Worm (Caenorhabditis elegans) whole organism, mixed stage, embryonic: ENCODE data around the gene men-1.

Source experiments
- M03D4.4 ChIP-seq: sonication (generic microtip); optimal IDR thresholded peaks from 2 replicates; lab custom pipeline; 2017; ENCODE audit warnings: mild to moderate bottlenecking, missing genetic modification characterization, missing compliant biosample characterization
- blmp-1 ChIP-seq: fragments of 150-350 bp; optimal IDR thresholded peaks from 2 replicates; lab custom pipeline; 2014; ENCODE audit warnings: missing biosample characterization, missing genetic modification characterization
- ceh-43 ChIP-seq: fragments of 200-800 bp; sonication (Bioruptor generic); optimal IDR thresholded peaks from 2 replicates; lab custom pipeline; 2018; ENCODE audit warnings: mild to moderate bottlenecking, missing genetic modification characterization, moderate library complexity, missing compliant biosample characterization
- ces-1 ChIP-seq: fragments of 150-350 bp; optimal IDR thresholded peaks from 2 replicates; lab custom pipeline; 2014; ENCODE audit warnings: missing biosample characterization, missing genetic modification reagents, missing genetic modification characterization
- drap-1 ChIP-seq: fragments of 200-800 bp; sonication (Bioruptor generic); optimal IDR thresholded peaks from 3 replicates; lab custom pipeline; 2018; ENCODE audit warnings: mild to moderate bottlenecking, missing genetic modification characterization, missing compliant biosample characterization
- elt-1 ChIP-seq: sonication (generic microtip); optimal IDR thresholded peaks from 2 replicates; lab custom pipeline; 2017; ENCODE audit warnings: missing genetic modification characterization, mild to moderate bottlenecking, missing compliant biosample characterization, antibody characterized with exemption, moderate library complexity, borderline replicate concordance; ENCODE audit not compliant: insufficient read depth
- flh-1 ChIP-seq: fragments of 200-800 bp; sonication (Bioruptor generic); optimal IDR thresholded peaks from 2 replicates; lab custom pipeline; 2018; ENCODE audit warnings: mild to moderate bottlenecking, missing genetic modification characterization, moderate library complexity, missing compliant biosample characterization
- ham-2 ChIP-seq: fragments of 200-800 bp; sonication (Bioruptor generic); optimal IDR thresholded peaks from 2 replicates; lab custom pipeline; 2018; ENCODE audit warnings: mild to moderate bottlenecking, missing genetic modification characterization, missing compliant biosample characterization
- hlh-1 ChIP-seq: fragments of 150-350 bp; optimal IDR thresholded peaks from 2 replicates; lab custom pipeline; 2014; ENCODE audit warnings: missing biosample characterization, missing genetic modification reagents, missing genetic modification characterization
- lin-13 ChIP-seq: fragments of 150-350 bp; optimal IDR thresholded peaks from 2 replicates; lab custom pipeline; 2014; ENCODE audit warnings: missing biosample characterization, missing genetic modification characterization
- lin-32 ChIP-seq: fragments of 200-800 bp; sonication (Bioruptor generic); optimal IDR thresholded peaks from 2 replicates; lab custom pipeline; 2018; ENCODE audit warnings: mild to moderate bottlenecking, missing genetic modification characterization, missing compliant biosample characterization
- lsy-2 ChIP-seq: fragments of 150-350 bp; optimal IDR thresholded peaks from 2 replicates; lab custom pipeline; 2014; ENCODE audit warnings: missing biosample characterization, missing genetic modification characterization
- mab-5 ChIP-seq: fragments of 150-350 bp; optimal IDR thresholded peaks from 2 replicates; lab custom pipeline; 2014; ENCODE audit warnings: missing biosample characterization, missing genetic modification characterization
- mep-1 ChIP-seq: fragments of 150-350 bp; optimal IDR thresholded peaks from 2 replicates; lab custom pipeline; 2017; ENCODE audit warnings: missing biosample characterization, missing genetic modification reagents, missing genetic modification characterization, inconsistent platforms
- mls-2 ChIP-seq: sonication (generic microtip); optimal IDR thresholded peaks from 2 replicates; lab custom pipeline; 2016; ENCODE audit warnings: mild to moderate bottlenecking, missing genetic modification characterization, moderate library complexity, missing compliant biosample characterization
- nhr-12 ChIP-seq: fragments of 150-350 bp; optimal IDR thresholded peaks from 2 replicates; lab custom pipeline; 2014; ENCODE audit warnings: missing biosample characterization, missing genetic modification characterization
- nhr-2 ChIP-seq: fragments of 150-350 bp; optimal IDR thresholded peaks from 2 replicates; lab custom pipeline; 2014; ENCODE audit warnings: missing biosample characterization, missing genetic modification characterization
- nhr-237 ChIP-seq: fragments of 150-350 bp; optimal IDR thresholded peaks from 2 replicates; lab custom pipeline; 2014; ENCODE audit warnings: missing biosample characterization, missing genetic modification characterization
- nhr-28 ChIP-seq: fragments of 150-350 bp; optimal IDR thresholded peaks from 2 replicates; lab custom pipeline; 2014; ENCODE audit warnings: missing biosample characterization, missing genetic modification characterization
- nhr-76 ChIP-seq: sonication (generic microtip); optimal IDR thresholded peaks from 2 replicates; lab custom pipeline; 2017; ENCODE audit warnings: missing biosample characterization, missing genetic modification characterization
- pha-4 ChIP-seq: fragments of 150-350 bp; optimal IDR thresholded peaks from 2 replicates; lab custom pipeline; 2018; ENCODE audit warnings: missing biosample characterization, missing genetic modification reagents, missing genetic modification characterization
- sem-2 ChIP-seq: fragments of 200-800 bp; sonication (Bioruptor generic); optimal IDR thresholded peaks from 2 replicates; lab custom pipeline; 2018; ENCODE audit warnings: mild to moderate bottlenecking, missing genetic modification characterization, missing compliant biosample characterization
- snpc-4 ChIP-seq: fragments of 150-350 bp; optimal IDR thresholded peaks from 2 replicates; lab custom pipeline; 2014; ENCODE audit warnings: missing biosample characterization, missing genetic modification characterization
- sptf-1 ChIP-seq: sonication (generic microtip); optimal IDR thresholded peaks from 2 replicates; lab custom pipeline; 2017; ENCODE audit warnings: mild to moderate bottlenecking, missing genetic modification characterization, moderate library complexity, missing compliant biosample characterization
- tbx-8 ChIP-seq: fragments of 200-800 bp; sonication (Bioruptor generic); optimal IDR thresholded peaks from 2 replicates; lab custom pipeline; 2018; ENCODE audit warnings: mild to moderate bottlenecking, missing genetic modification characterization, moderate library complexity, missing compliant biosample characterization
- unc-120 ChIP-seq: sonication (generic microtip); optimal IDR thresholded peaks from 2 replicates; lab custom pipeline; 2017; ENCODE audit warnings: missing genetic modification characterization, missing compliant biosample characterization; ENCODE audit not compliant: poor library complexity, severe bottlenecking
- unc-39 ChIP-seq: fragments of 150-350 bp; optimal IDR thresholded peaks from 2 replicates; lab custom pipeline; 2014; ENCODE audit warnings: missing biosample characterization, missing genetic modification characterization
- unc-62 ChIP-seq: fragments of 150-350 bp; optimal IDR thresholded peaks from 2 replicates; lab custom pipeline; 2014; ENCODE audit warnings: missing biosample characterization, missing genetic modification reagents, missing genetic modification characterization

The men-1 gene

ce11 chrII:14234375-14235102, 619 bp upstream of the men-1 start:
- TF ChIP-seq mep-1, result peak; percentile 17
- no peak for TF ChIP-seq unc-62 (GFP tag; lab: Kevin White, UChicago)

ce11 chrII:14230938-14231337, 3.0 kb downstream of the men-1 start:
- no peak for TF ChIP-seq mls-2 (tag; lab: Kevin White, UChicago)
- no peak for TF ChIP-seq mab-5 (tag; lab: Kevin White, UChicago)
- no peak for TF ChIP-seq tbx-8 (GFP tag; lab: Kevin White, UChicago)
- TF ChIP-seq ham-2 (GFP tag; lab: Kevin White, UChicago), result no peak
- no peak for TF ChIP-seq pha-4 (tag; lab: Kevin White, UChicago)
- no peak for TF ChIP-seq nhr-12 (tag; lab: Kevin White, UChicago)
- TF ChIP-seq, all 35 proteins: peak for 0

ce11 chrII:14230075-14230474, 3.8 kb downstream of the men-1 start:
- no peak for TF ChIP-seq blmp-1
- TF ChIP-seq ceh-43 (GFP tag; lab: Kevin White, UChicago), result no peak
- no peak for TF ChIP-seq tbx-8 (GFP tag; lab: Kevin White, UChicago)
- no peak for TF ChIP-seq elt-1 (tag; lab: Kevin White, UChicago)
- TF ChIP-seq mls-2 (tag; lab: Kevin White, UChicago), result no peak
- no peak for TF ChIP-seq sptf-1 (tag; lab: Kevin White, UChicago)
- no peak for TF ChIP-seq lin-32 (GFP tag; lab: Kevin White, UChicago)
- no peak for TF ChIP-seq nhr-237 (tag; lab: Kevin White, UChicago)
- TF ChIP-seq nhr-2 (tag; lab: Kevin White, UChicago), result no peak
- TF ChIP-seq nhr-76 (tag; lab: Kevin White, UChicago), result no peak
- TF ChIP-seq nhr-12 (tag; lab: Kevin White, UChicago), result no peak
- no peak for TF ChIP-seq hlh-1
- TF ChIP-seq drap-1 (GFP tag; lab: Kevin White, UChicago), result no peak
- no peak for TF ChIP-seq flh-1 (GFP tag; lab: Kevin White, UChicago)
- no peak for TF ChIP-seq lsy-2 (tag; lab: Kevin White, UChicago)
- no peak for TF ChIP-seq unc-120 (tag; lab: Kevin White, UChicago)
- no peak for TF ChIP-seq nhr-28 (tag; lab: Kevin White, UChicago)
- TF ChIP-seq, all 35 proteins: peak for 0

- no peak for TF ChIP-seq M03D4.4 (tag; lab: Kevin White, UChicago)
- no peak for TF ChIP-seq mls-2 (tag; lab: Kevin White, UChicago)
- TF ChIP-seq pha-4 (tag; lab: Kevin White, UChicago), result no peak
- no peak for TF ChIP-seq blmp-1
- TF ChIP-seq ceh-43 (GFP tag; lab: Kevin White, UChicago), result no peak
- no peak for TF ChIP-seq unc-39
- TF ChIP-seq unc-120 (tag; lab: Kevin White, UChicago), result no peak
- TF ChIP-seq elt-1 (tag; lab: Kevin White, UChicago), result no peak
- TF ChIP-seq lsy-2 (tag; lab: Kevin White, UChicago), result no peak
- no peak for TF ChIP-seq snpc-4 (tag; lab: Kevin White, UChicago)
- no peak for TF ChIP-seq hlh-1
- TF ChIP-seq sem-2 (GFP tag; lab: Kevin White, UChicago), result no peak
- no peak for TF ChIP-seq lin-13 (tag; lab: Kevin White, UChicago)
These were observed 7.7 kb downstream of the men-1 start, which contains the start of gene Y48B6A.13 for ce11 chrII:14226175-14226574. Y48B6A.13 (minus strand) TSS chrII:14226275.

DNA sequence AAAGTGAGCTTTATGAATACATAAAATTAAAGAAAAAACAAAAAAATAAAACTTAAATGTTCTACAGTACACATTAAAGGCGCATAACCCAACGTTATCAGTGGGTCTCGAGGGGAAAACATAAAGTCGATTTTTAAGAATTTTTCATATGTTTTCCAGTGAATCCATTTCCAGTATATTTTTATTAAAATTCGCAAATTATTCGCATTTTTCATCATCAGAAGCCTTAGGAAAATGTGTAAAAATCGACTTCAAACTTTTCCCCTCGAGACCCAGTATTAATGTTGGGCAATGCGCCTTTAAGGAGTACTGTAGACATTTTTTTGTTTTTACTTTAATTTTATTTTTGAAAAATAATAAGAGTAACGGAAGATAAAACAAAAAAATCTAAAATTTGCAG, 15.8 kb downstream of the men-1 start:
- no peak for TF ChIP-seq unc-62 (GFP tag; lab: Kevin White, UChicago)
- no peak for TF ChIP-seq sptf-1 (tag; lab: Kevin White, UChicago)
- no peak for TF ChIP-seq nhr-28 (tag; lab: Kevin White, UChicago)
- TF ChIP-seq lsy-2 (tag; lab: Kevin White, UChicago), result no peak
- no peak for TF ChIP-seq unc-39
- TF ChIP-seq drap-1 (GFP tag; lab: Kevin White, UChicago), result no peak
- no peak for TF ChIP-seq mab-5 (tag; lab: Kevin White, UChicago)
- TF ChIP-seq elt-1 (tag; lab: Kevin White, UChicago), result no peak
- no peak for TF ChIP-seq snpc-4 (tag; lab: Kevin White, UChicago)
- no peak for TF ChIP-seq nhr-237 (tag; lab: Kevin White, UChicago)
- no peak for TF ChIP-seq sem-2 (GFP tag; lab: Kevin White, UChicago)
- TF ChIP-seq ham-2 (GFP tag; lab: Kevin White, UChicago), result no peak
- no peak for TF ChIP-seq ces-1 (GFP tag; lab: Kevin White, UChicago)
- TF ChIP-seq hlh-1, result no peak
- no peak for TF ChIP-seq tbx-8 (GFP tag; lab: Kevin White, UChicago)
- TF ChIP-seq lin-32 (GFP tag; lab: Kevin White, UChicago), result no peak
